Worm (Caenorhabditis elegans): Measurements from ENCODE around the gene znf-207.

Gene znf-207

ce11 chrIV:11314885-11315284 is 4.1 kb downstream of the znf-207 start, which contains the start of the genes B0035.3, B0035.22 and pfd-4 (continued):
- TF ChIP-seq skn-1 (tag; optimal IDR thresholded peaks at IDR 0.05) (no peak), nhr-20 (tag; optimal IDR thresholded peaks at IDR 0.05) (peak; percentile 70), fkh-8 (tag; optimal IDR thresholded peaks at IDR 0.05) (peak; percentile 39), F16B12.6 (tag; optimal IDR thresholded peaks at IDR 0.05) (no peak), zip-4 (GFP tag; optimal IDR thresholded peaks at IDR 0.05) (no peak), lsy-2 (tag; optimal IDR thresholded peaks at IDR 0.05) (peak; percentile 70 to 79), rnt-1 (tag; optimal IDR thresholded peaks at IDR 0.05) (peak; percentile 94), mef-2 (tag; optimal IDR thresholded peaks at IDR 0.05) (no peak), aha-1 (tag; optimal IDR thresholded peaks at IDR 0.05) (no peak), grh-1 (GFP tag; IDR thresholded peaks at IDR 0.05) (no peak), C16A3.4 (tag; optimal IDR thresholded peaks at IDR 0.05) (peak; percentile 33), sptf-1 (tag; optimal IDR thresholded peaks at IDR 0.05) (no peak), aly-2 (tag; optimal IDR thresholded peaks at IDR 0.05) (peak; percentile 33), isw-1 (GFP tag; IDR thresholded peaks at IDR 0.05) (no peak), ceh-8 (GFP tag; optimal IDR thresholded peaks at IDR 0.05) (no peak), efl-1 (optimal IDR thresholded peaks at IDR 0.05) (peak; percentile 14 to 60), efl-1 (GFP tag; optimal IDR thresholded peaks at IDR 0.05 in 1 of 2) (peak; percentile 45 to 73), egl-13 (tag; optimal IDR thresholded peaks at IDR 0.05) (peak; percentile 70), nhr-11 (tag; optimal IDR thresholded peaks at IDR 0.05) (no peak), ceh-90 (tag; optimal IDR thresholded peaks at IDR 0.05) (peak; percentile 87), zag-1 (tag; optimal IDR thresholded peaks at IDR 0.05) (no peak), C34B4.2 (tag; optimal IDR thresholded peaks at IDR 0.05) (no peak), nhr-76 (tag; optimal IDR thresholded peaks at IDR 0.05) (no peak), ztf-11 (tag; optimal IDR thresholded peaks at IDR 0.05) (peak in 1 of 2 experiments; percentile 83)

- peak; percentile 80 for TF ChIP-seq nhr-85 (tag)
- no peak for TF ChIP-seq zag-1 (tag; optimal IDR thresholded peaks at IDR 0.05)
- no peak for TF ChIP-seq efl-1 (optimal IDR thresholded peaks at IDR 0.05)
- TF ChIP-seq efl-1 (GFP tag; optimal IDR thresholded peaks at IDR 0.05 in 1 of 2) = peak in 1 of 2 experiments; percentile 90
- peak in 1 of 2 experiments; percentile 26 for TF ChIP-seq ztf-11 (tag; optimal IDR thresholded peaks at IDR 0.05)
- no peak for TF ChIP-seq unc-86 (tag; optimal IDR thresholded peaks at IDR 0.05)
- TF ChIP-seq jun-1 (tag; optimal IDR thresholded peaks at IDR 0.05) = no peak
- no peak for TF ChIP-seq ceh-82 (tag; optimal IDR thresholded peaks at IDR 0.05)
- no peak for TF ChIP-seq nhr-76 (tag; optimal IDR thresholded peaks at IDR 0.05)
- TF ChIP-seq sptf-1 (tag; optimal IDR thresholded peaks at IDR 0.05) = no peak
- no peak for TF ChIP-seq zip-4 (GFP tag; optimal IDR thresholded peaks at IDR 0.05)
These were observed 4.9 kb downstream of the znf-207 start for ce11 chrIV:11315688-11316087.

- TF ChIP-seq nhr-85 (tag) = peak; percentile 31
- TF ChIP-seq nhr-90 (tag; optimal IDR thresholded peaks at IDR 0.05; ENCODE audit: poor library complexity) = no peak
- no peak for TF ChIP-seq nhr-19 (GFP tag; conservative IDR thresholded peaks at IDR 0.05)
- no peak for TF ChIP-seq mdl-1 (tag; optimal IDR thresholded peaks at IDR 0.05)
- no peak for TF ChIP-seq sup-37 (GFP tag; optimal IDR thresholded peaks at IDR 0.05)
- TF ChIP-seq skn-1 (tag; optimal IDR thresholded peaks at IDR 0.05) = peak; percentile 78
- TF ChIP-seq lin-15B (tag; optimal IDR thresholded peaks at IDR 0.05) = no peak
- TF ChIP-seq fkh-4 (tag; optimal IDR thresholded peaks at IDR 0.05; ENCODE audit: borderline replicate concordance) = no peak
- TF ChIP-seq lin-14 (GFP tag; optimal IDR thresholded peaks at IDR 0.05) = peak; percentile 51
These were observed 5.3 kb downstream of the znf-207 start for ce11 chrIV:11316106-11316505.

DNA sequence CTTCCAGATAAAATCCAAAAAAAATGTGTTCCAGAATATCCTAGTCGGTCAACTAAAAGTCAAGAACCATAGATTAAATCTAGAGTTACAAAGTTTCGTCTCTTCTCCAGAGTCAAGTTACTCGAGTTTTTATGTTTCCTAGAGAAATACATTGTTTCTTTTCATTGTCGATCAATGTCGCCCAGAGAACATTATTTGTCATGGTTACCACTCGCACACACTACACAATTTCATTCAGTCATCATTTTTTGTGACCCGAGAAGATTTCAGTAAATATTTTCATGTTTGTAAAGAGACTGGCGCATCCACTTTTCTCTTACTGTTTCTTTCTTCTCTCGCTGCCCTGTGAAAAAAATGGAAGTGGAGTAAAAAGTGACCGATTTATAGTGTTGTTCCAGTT is 5.9 kb downstream of the znf-207 start:
- no peak for TF ChIP-seq mep-1 (tag; optimal IDR thresholded peaks at IDR 0.05)
- no peak for TF ChIP-seq hpl-2 (GFP tag; optimal IDR thresholded peaks at IDR 0.05)
- TF ChIP-seq ceh-82 (tag; optimal IDR thresholded peaks at IDR 0.05) = no peak
- no peak for TF ChIP-seq swsn-7 (tag; optimal IDR thresholded peaks at IDR 0.05)
- no peak for TF ChIP-seq F16B12.6 (tag; optimal IDR thresholded peaks at IDR 0.05)
- no peak for TF ChIP-seq nhr-19 (GFP tag; conservative IDR thresholded peaks at IDR 0.05)
- no peak for TF ChIP-seq lin-39 (tag; optimal IDR thresholded peaks at IDR 0.05)
- no peak for TF ChIP-seq lin-13 (GFP tag; optimal IDR thresholded peaks at IDR 0.05)
- TF ChIP-seq dpl-1 (GFP tag; optimal IDR thresholded peaks at IDR 0.05) = no peak
- TF ChIP-seq nhr-85 (tag) = peak; percentile 53
- TF ChIP-seq ceh-90 (tag; optimal IDR thresholded peaks at IDR 0.05) = no peak
- peak; percentile 31 for TF ChIP-seq skn-1 (tag; optimal IDR thresholded peaks at IDR 0.05)
- no peak for TF ChIP-seq zag-1 (tag; optimal IDR thresholded peaks at IDR 0.05)
